Fruit fly (Drosophila melanogaster): ENCODE data around the gene Nek2.

Nek2 gene

dm6 chrX:7933210-7933915 lies 41.9 kb upstream of the Nek2 start, which contains the start of the genes Dhdds and RpS14a (continued):
- TF ChIP-seq zfh1 (GFP tag; IDR thresholded peaks at IDR 0.05) (0 out of 3 replicates have a peak, but pooled peaks have one; percentile 15), CG34422 (GFP tag; IDR thresholded peaks at IDR 0.05) (peak; percentile 23; the same call in 1 of the 3 replicates), esg (GFP tag; conservative IDR thresholded peaks at IDR 0.05) (no peak), CG32767 (GFP tag; IDR thresholded peaks at IDR 0.05) (no peak), Dad (GFP tag; optimal IDR thresholded peaks at IDR 0.05) (peak; percentile 58), Ets65A (GFP tag) (peak; percentile 96), CG12391 (tag; optimal IDR thresholded peaks at IDR 0.05) (peak; percentile 63), Asciz (GFP tag; optimal IDR thresholded peaks at IDR 0.05) (peak; percentile 43), lola (GFP tag; optimal IDR thresholded peaks at IDR 0.05) (peak in 1 of 3 experiments; percentile 52), CG15269 (tag; optimal IDR thresholded peaks at IDR 0.05) (peak; percentile 38), bbx (GFP tag; IDR thresholded peaks at IDR 0.05; ENCODE audit: partially characterized antibody) (peak; percentile 58), CG17385 (GFP tag; optimal IDR thresholded peaks at IDR 0.05) (peak; percentile 67), CG12236 (GFP tag; optimal IDR thresholded peaks at IDR 0.05) (peak; percentile 41), ind (GFP tag; optimal IDR thresholded peaks at IDR 0.05) (peak; percentile 24), al (GFP tag; IDR thresholded peaks at IDR 0.05) (no peak), scrt (GFP tag; optimal IDR thresholded peaks at IDR 0.05) (peak; percentile 41), tio (GFP tag; optimal IDR thresholded peaks at IDR 0.05) (no peak), CG6765 (GFP tag; optimal IDR thresholded peaks at IDR 0.05) (peak; percentile 57), vnd (GFP tag; IDR thresholded peaks at IDR 0.05; ENCODE audit: partially characterized antibody) (peak; percentile 75), sens-2 (GFP tag; IDR thresholded peaks at IDR 0.05) (0 out of 2 replicates have a peak, but pooled peaks have one; percentile 19), CG6683 (GFP tag; optimal IDR thresholded peaks at IDR 0.05) (no peak), CG34376 (GFP tag; optimal IDR thresholded peaks at IDR 0.05) (peak; percentile 82), Xrp1 (GFP tag; IDR thresholded peaks at IDR 0.05) (no peak), CG8359 (GFP tag; optimal IDR thresholded peaks at IDR 0.05; ENCODE audit: borderline replicate concordance) (peak; percentile 6), gce (GFP tag; IDR thresholded peaks at IDR 0.05) (no peak), E2f2 (GFP tag; IDR thresholded peaks at IDR 0.05) (peak; percentile 58; the same call in 1 of the 2 replicates), Atf3 (GFP tag; optimal IDR thresholded peaks at IDR 0.05) (peak; percentile 1), CG33213 (GFP tag; optimal IDR thresholded peaks at IDR 0.05) (peak; percentile 32), lab (GFP tag; optimal IDR thresholded peaks at IDR 0.05) (peak; percentile 80), Doc3 (GFP tag; IDR thresholded peaks at IDR 0.05; ENCODE audit: partially characterized antibody) (peak; percentile 69; the same call in 2 of the 3 replicates), gem (tag; optimal IDR thresholded peaks at IDR 0.05) (peak; percentile 36), BtbVII (GFP tag; optimal IDR thresholded peaks at IDR 0.05) (peak; percentile 54), CG16779 (GFP tag; IDR thresholded peaks at IDR 0.05) (no peak), lilli (GFP tag; optimal IDR thresholded peaks at IDR 0.05) (no peak), Pdp1 (GFP tag; optimal IDR thresholded peaks at IDR 0.05) (peak; percentile 28 to 48), CG8478 (optimal IDR thresholded peaks at IDR 0.05) (peak; percentile 86), jing (GFP tag; optimal IDR thresholded peaks at IDR 0.05) (no peak), sisA (GFP tag; IDR thresholded peaks at IDR 0.05) (no peak), Mad (GFP tag; optimal IDR thresholded peaks at IDR 0.05) (peak; percentile 5), ftz-f1 (GFP tag; optimal IDR thresholded peaks at IDR 0.05) (no peak), CG2875 (GFP tag; optimal IDR thresholded peaks at IDR 0.05) (peak; percentile 21), Neu2 (GFP tag; optimal IDR thresholded peaks at IDR 0.05; ENCODE audit: borderline replicate concordance) (no peak), CrebB (tag; optimal IDR thresholded peaks at IDR 0.05) (peak; percentile 52), trem (tag; optimal IDR thresholded peaks at IDR 0.05) (peak; percentile 74), gt (GFP tag; IDR thresholded peaks at IDR 0.05) (no peak), CG18476 (GFP tag; optimal IDR thresholded peaks at IDR 0.05) (peak; percentile 44), onecut (GFP tag; IDR thresholded peaks at IDR 0.05) (no peak), CG8765 (GFP tag; IDR thresholded peaks at IDR 0.05) (no peak), CG32532 (GFP tag; IDR thresholded peaks at IDR 0.05) (peak; percentile 60; the same call in 1 of the 2 replicates)

Data from whole organism, embryonic.